Worm (Caenorhabditis elegans) whole organism, L2 larva: ENCODE data around the gene npl-10.

Source experiments
- ZK546.5 ChIP-seq: sonication (generic microtip); optimal IDR thresholded peaks from 2 replicates; lab custom pipeline; 2017; ENCODE audit warnings: missing biosample characterization, missing genetic modification characterization
- egl-27 ChIP-seq: sonication (generic microtip); optimal IDR thresholded peaks from 3 replicates; lab custom pipeline; 2017; ENCODE audit warnings: missing biosample characterization, missing genetic modification reagents, missing genetic modification characterization
- elt-1 ChIP-seq: fragments of 150-350 bp; optimal IDR thresholded peaks from 2 replicates; lab custom pipeline; 2014; ENCODE audit warnings: missing biosample characterization, missing genetic modification characterization
- lin-11 ChIP-seq: fragments of 150-350 bp; sonication (generic microtip); optimal IDR thresholded peaks from 2 replicates; lab custom pipeline; 2014; ENCODE audit warnings: missing biosample characterization, missing genetic modification characterization, inconsistent platforms, mixed read lengths
- mdl-1 ChIP-seq, 2 experiments: fragments of 150-350 bp in 1 of 2; sonication (generic microtip) in 1 of 2; optimal IDR thresholded peaks; 2 replicates each; lab custom pipeline; 2017; ENCODE audit warnings: missing biosample characterization in 2 of 2, missing genetic modification characterization in 2 of 2
- nhr-11 ChIP-seq: fragments of 150-350 bp; optimal IDR thresholded peaks from 2 replicates; lab custom pipeline; 2014; ENCODE audit warnings: missing biosample characterization, missing genetic modification characterization
- nhr-237 ChIP-seq: fragments of 150-350 bp; optimal IDR thresholded peaks from 2 replicates; lab custom pipeline; 2014; ENCODE audit warnings: missing biosample characterization, missing genetic modification characterization
- sma-3 ChIP-seq: sonication (generic microtip); optimal IDR thresholded peaks from 2 replicates; lab custom pipeline; 2016; ENCODE audit warnings: missing genetic modification reagents, missing genetic modification characterization, missing compliant biosample characterization
- zag-1 ChIP-seq: fragments of 150-350 bp; optimal IDR thresholded peaks from 2 replicates; lab custom pipeline; 2014; ENCODE audit warnings: missing biosample characterization, missing genetic modification characterization
- ztf-4 ChIP-seq: fragments of 150-350 bp; optimal IDR thresholded peaks from 2 replicates; lab custom pipeline; 2014; ENCODE audit warnings: missing biosample characterization, missing genetic modification characterization

DNA sequence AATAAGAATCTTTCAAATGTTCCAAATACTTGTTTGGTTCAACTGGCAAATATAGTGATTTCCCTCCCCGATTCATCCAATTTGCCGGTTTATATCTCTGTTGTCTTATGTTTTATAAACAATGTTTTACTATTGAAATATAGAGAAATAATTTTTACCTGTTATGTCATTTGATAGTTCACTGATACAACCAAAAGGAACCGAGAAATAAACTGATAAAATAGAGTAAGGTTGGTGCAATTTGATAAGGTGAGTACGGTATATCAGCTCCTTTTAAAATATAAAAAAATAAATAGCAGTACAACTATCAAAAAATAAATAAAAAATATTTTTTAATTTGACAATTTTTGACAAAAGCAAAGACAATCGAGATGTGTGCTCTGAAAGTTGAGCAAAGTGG is 8.9 kb downstream of the npl-10 start:
- TF ChIP-seq egl-27 (tag; lab: Kevin White, UChicago), result no peak
- TF ChIP-seq sma-3, result no peak
- no peak for TF ChIP-seq nhr-237 (tag; lab: Kevin White, UChicago)
- TF ChIP-seq ztf-4, result no peak
- no peak for TF ChIP-seq lin-11 (tag; lab: Kevin White, UChicago)
- TF ChIP-seq elt-1 (tag; lab: Kevin White, UChicago), result no peak
- TF ChIP-seq nhr-11 (tag; lab: Kevin White, UChicago), result no peak
- TF ChIP-seq ZK546.5 (tag; lab: Kevin White, UChicago), result no peak
- no peak for TF ChIP-seq mdl-1 (tag; optimal IDR thresholded peaks at IDR 0.05; lab: Kevin White, UChicago)
- no peak for TF ChIP-seq zag-1
